Worm (Caenorhabditis elegans) whole organism, L4 larva: ENCODE measurements around the gene memi-2.

Experiments
- D1046.2 ChIP-seq: fragments of 200-800 bp; sonication (Bioruptor generic); IDR thresholded peaks from 2 replicates; pipeline ENCODE4 v1.3.6; 2022; ENCODE audit warnings: missing genetic modification characterization, missing compliant biosample characterization
- F37D6.2 ChIP-seq: sonication (generic microtip); optimal IDR thresholded peaks from 2 replicates; lab custom pipeline; 2016; ENCODE audit warnings: mild to moderate bottlenecking, missing genetic modification characterization, missing compliant biosample characterization
- T20F7.1 ChIP-seq: fragments of 200-800 bp; sonication (Bioruptor generic); optimal IDR thresholded peaks from 2 replicates; lab custom pipeline; 2018; ENCODE audit warnings: mild to moderate bottlenecking, missing genetic modification characterization, missing compliant biosample characterization
- Y75B8A.6 ChIP-seq: fragments of 200-800 bp; sonication (Bioruptor generic); IDR thresholded peaks from 2 replicates; pipeline ENCODE4 v1.3.6; 2022; ENCODE audit warnings: missing genetic modification reagents, missing genetic modification characterization, missing compliant biosample characterization
- aha-1 ChIP-seq: fragments of 150-350 bp; peaks from one replicate; lab custom pipeline; 2014; ENCODE audit warnings: missing biosample characterization, missing genetic modification characterization
- aly-2 ChIP-seq: sonication (generic microtip); optimal IDR thresholded peaks from 2 replicates; lab custom pipeline; 2018; ENCODE audit warnings: missing biosample characterization, missing genetic modification characterization
- ama-1 ChIP-seq: fragments of 150-350 bp; optimal IDR thresholded peaks from 2 replicates; lab custom pipeline; 2014; ENCODE audit warnings: inconsistent platforms, mixed read lengths
- arid-1 ChIP-seq: fragments of 200-800 bp; sonication (Bioruptor generic); conservative IDR thresholded peaks from 2 replicates; pipeline ENCODE4 v1.3.6; 2022; ENCODE audit warnings: missing genetic modification reagents, missing genetic modification characterization, missing compliant biosample characterization
- attf-4 ChIP-seq: sonication (generic microtip); optimal IDR thresholded peaks from 3 replicates; lab custom pipeline; 2017; ENCODE audit warnings: missing biosample characterization, missing genetic modification characterization
- ceh-32 ChIP-seq: sonication (generic microtip); optimal IDR thresholded peaks from 2 replicates; lab custom pipeline; 2016; ENCODE audit warnings: mild to moderate bottlenecking, missing genetic modification characterization, missing compliant biosample characterization; ENCODE audit not compliant: poor library complexity
- ceh-44 ChIP-seq: fragments of 200-800 bp; sonication (Bioruptor generic); IDR thresholded peaks from 2 replicates; pipeline ENCODE4 v1.3.6; 2022; ENCODE audit warnings: missing genetic modification reagents, missing genetic modification characterization, missing compliant biosample characterization
- ces-1 ChIP-seq: fragments of 150-350 bp; sonication (generic microtip); optimal IDR thresholded peaks from 4 replicates; lab custom pipeline; 2014; ENCODE audit warnings: missing biosample characterization, missing genetic modification reagents, missing genetic modification characterization
- ctbp-1 ChIP-seq: fragments of 200-800 bp; sonication (Bioruptor generic); IDR thresholded peaks from 2 replicates; pipeline ENCODE4 v1.3.6; 2022; ENCODE audit warnings: missing genetic modification reagents, missing genetic modification characterization, missing compliant biosample characterization
- daf-12 ChIP-seq: fragments of 150-350 bp; optimal IDR thresholded peaks from 2 replicates; lab custom pipeline; 2014; ENCODE audit warnings: missing biosample characterization, missing genetic modification reagents, missing genetic modification characterization
- daf-16 ChIP-seq, 3 experiments: sonication (generic microtip); optimal IDR thresholded peaks; 2 replicates each; lab custom pipeline; 2016 to 2017; ENCODE audit warnings: missing genetic modification characterization in 3 of 3, missing genetic modification reagents in 3 of 3, mild to moderate bottlenecking in 2 of 3, missing compliant biosample characterization in 2 of 3, missing biosample characterization in 1 of 3, moderate library complexity in 1 of 3
- daf-8 ChIP-seq: fragments of 200-800 bp; sonication (Bioruptor generic); IDR thresholded peaks from 2 replicates; pipeline ENCODE4 v1.3.6; 2022; ENCODE audit warnings: missing genetic modification characterization, missing compliant biosample characterization
- dmd-8 ChIP-seq: fragments of 200-800 bp; sonication (Bioruptor generic); IDR thresholded peaks from 2 replicates; pipeline ENCODE4 v1.3.6; 2022; ENCODE audit warnings: missing genetic modification characterization, missing compliant biosample characterization
- duxl-1 ChIP-seq: sonication (generic microtip); optimal IDR thresholded peaks from 2 replicates; lab custom pipeline; 2016; ENCODE audit warnings: mild to moderate bottlenecking, missing genetic modification characterization, moderate library complexity, missing compliant biosample characterization; ENCODE audit not compliant: poor library complexity
- egl-27 ChIP-seq: sonication (generic microtip); optimal IDR thresholded peaks from 3 replicates; lab custom pipeline; 2017; ENCODE audit warnings: missing biosample characterization, missing genetic modification reagents, missing genetic modification characterization
- fkh-10 ChIP-seq: fragments of 150-350 bp; optimal IDR thresholded peaks from 2 replicates; lab custom pipeline; 2014; ENCODE audit warnings: missing biosample characterization, missing genetic modification reagents, missing genetic modification characterization
- fos-1 ChIP-seq: fragments of 150-350 bp; optimal IDR thresholded peaks from 2 replicates; lab custom pipeline; 2014; ENCODE audit warnings: missing biosample characterization, missing genetic modification characterization
- hlh-11 ChIP-seq: fragments of 200-800 bp; sonication (Bioruptor generic); optimal IDR thresholded peaks from 2 replicates; lab custom pipeline; 2018; ENCODE audit warnings: mild to moderate bottlenecking, missing genetic modification characterization, missing compliant biosample characterization
- hlh-30 ChIP-seq: sonication (generic microtip); optimal IDR thresholded peaks from 2 replicates; lab custom pipeline; 2017; ENCODE audit warnings: antibody characterized with exemption, mild to moderate bottlenecking, missing genetic modification characterization, missing compliant biosample characterization; ENCODE audit not compliant: insufficient read depth
- jun-1 ChIP-seq: fragments of 150-350 bp; optimal IDR thresholded peaks from 2 replicates; lab custom pipeline; 2014; ENCODE audit warnings: missing biosample characterization, missing genetic modification reagents, missing genetic modification characterization
- lin-15B ChIP-seq: fragments of 150-350 bp; sonication (generic microtip); optimal IDR thresholded peaks from 3 replicates; lab custom pipeline; 2014; ENCODE audit warnings: missing biosample characterization, missing genetic modification characterization
- lin-39 ChIP-seq: fragments of 150-350 bp; optimal IDR thresholded peaks from 2 replicates; lab custom pipeline; 2014; ENCODE audit warnings: missing biosample characterization, missing genetic modification reagents, missing genetic modification characterization
- lir-3 ChIP-seq: sonication (generic microtip); optimal IDR thresholded peaks from 2 replicates; lab custom pipeline; 2016; ENCODE audit warnings: mild to moderate bottlenecking, missing genetic modification characterization, missing compliant biosample characterization
- lsy-2 ChIP-seq, 2 experiments: fragments of 150-350 bp in 1 of 2; sonication (generic microtip) in 1 of 2; optimal IDR thresholded peaks; 2 replicates each; lab custom pipeline; 2014 to 2017; ENCODE audit warnings: missing biosample characterization in 2 of 2, missing genetic modification characterization in 2 of 2
- mdl-1 ChIP-seq, 2 experiments: fragments of 150-350 bp in 1 of 2; sonication (generic microtip) in 1 of 2; optimal IDR thresholded peaks; 2 replicates each; lab custom pipeline; 2014 to 2017; ENCODE audit warnings: missing biosample characterization in 2 of 2, missing genetic modification characterization in 2 of 2
- mep-1 ChIP-seq: fragments of 150-350 bp; sonication (generic microtip); optimal IDR thresholded peaks from 3 replicates; lab custom pipeline; 2014; ENCODE audit warnings: missing biosample characterization, missing genetic modification characterization
- nhr-10 ChIP-seq: fragments of 150-350 bp; optimal IDR thresholded peaks from 2 replicates; lab custom pipeline; 2014; ENCODE audit warnings: missing biosample characterization, missing genetic modification characterization
- nhr-102 ChIP-seq: sonication (generic microtip); optimal IDR thresholded peaks from 2 replicates; lab custom pipeline; 2016; ENCODE audit warnings: mild to moderate bottlenecking, missing genetic modification characterization, moderate library complexity, missing compliant biosample characterization
- nhr-111 ChIP-seq: fragments of 200-800 bp; sonication (Bioruptor generic); optimal IDR thresholded peaks from 2 replicates; lab custom pipeline; 2018; ENCODE audit warnings: mild to moderate bottlenecking, missing genetic modification characterization, missing compliant biosample characterization
- nhr-25 ChIP-seq: sonication (generic microtip); optimal IDR thresholded peaks from 2 replicates; lab custom pipeline; 2017; ENCODE audit warnings: missing genetic modification characterization, mild to moderate bottlenecking, missing compliant biosample characterization, antibody characterized with exemption, moderate library complexity, borderline replicate concordance; ENCODE audit not compliant: insufficient read depth
- nhr-28 ChIP-seq: fragments of 150-350 bp; optimal IDR thresholded peaks from 2 replicates; lab custom pipeline; 2014; ENCODE audit warnings: missing biosample characterization, missing genetic modification characterization
- nhr-42 ChIP-seq: fragments of 200-800 bp; sonication (Bioruptor generic); IDR thresholded peaks from 2 replicates; pipeline ENCODE4 v1.3.6; 2022; ENCODE audit warnings: missing genetic modification characterization, missing compliant biosample characterization
- nhr-76 ChIP-seq: fragments of 150-350 bp; optimal IDR thresholded peaks from 2 replicates; lab custom pipeline; 2014; ENCODE audit warnings: missing biosample characterization, missing genetic modification characterization
- nhr-77 ChIP-seq: fragments of 150-350 bp; optimal IDR thresholded peaks from 2 replicates; lab custom pipeline; 2014; ENCODE audit warnings: missing biosample characterization, missing genetic modification characterization
- pha-4 ChIP-seq, 2 experiments: fragments of 150-350 bp in 1 of 2; fragments of 200-800 bp in 1 of 2; sonication (Bioruptor generic) in 1 of 2; IDR thresholded peaks in 1 of 2; optimal IDR thresholded peaks in 1 of 2; 2 replicates each; pipeline versions ENCODE4 v1.3.6 to Lab custom; 2014 to 2022; ENCODE audit warnings: missing genetic modification characterization in 2 of 2, missing genetic modification reagents in 2 of 2, missing biosample characterization in 1 of 2, missing compliant biosample characterization in 1 of 2
- php-3 ChIP-seq: fragments of 200-800 bp; sonication (Bioruptor generic); IDR thresholded peaks from 2 replicates; pipeline ENCODE4 v1.3.6; 2022; ENCODE audit warnings: missing genetic modification reagents, missing genetic modification characterization, missing compliant biosample characterization
- sdz-12 ChIP-seq: fragments of 200-800 bp; sonication (Bioruptor generic); optimal IDR thresholded peaks from 2 replicates; lab custom pipeline; 2018; ENCODE audit warnings: mild to moderate bottlenecking, missing genetic modification characterization, missing compliant biosample characterization
- snpc-1.2 ChIP-seq: fragments of 200-800 bp; sonication (Bioruptor generic); IDR thresholded peaks from 2 replicates; pipeline ENCODE4 v1.3.6; 2022; ENCODE audit warnings: missing genetic modification reagents, missing genetic modification characterization, missing compliant biosample characterization
- snpc-4 ChIP-seq: fragments of 150-350 bp; optimal IDR thresholded peaks from 2 replicates; lab custom pipeline; 2014; ENCODE audit warnings: missing biosample characterization, missing genetic modification characterization
- spr-1 ChIP-seq: sonication (generic microtip); optimal IDR thresholded peaks from 2 replicates; lab custom pipeline; 2016; ENCODE audit warnings: mild to moderate bottlenecking, missing genetic modification characterization, missing compliant biosample characterization
- spr-3 ChIP-seq: fragments of 200-800 bp; sonication (Bioruptor generic); optimal IDR thresholded peaks from 2 replicates; lab custom pipeline; 2018; ENCODE audit warnings: mild to moderate bottlenecking, missing genetic modification characterization, missing compliant biosample characterization
- tag-97 ChIP-seq: fragments of 200-800 bp; sonication (Bioruptor generic); IDR thresholded peaks from 2 replicates; pipeline ENCODE4 v1.3.6; 2022; ENCODE audit warnings: missing genetic modification characterization, missing compliant biosample characterization
- unc-130 ChIP-seq: sonication (generic microtip); optimal IDR thresholded peaks from 2 replicates; lab custom pipeline; 2016; ENCODE audit warnings: missing genetic modification reagents, missing genetic modification characterization, missing compliant biosample characterization
- vab-7 ChIP-seq: fragments of 200-800 bp; sonication (Bioruptor generic); IDR thresholded peaks from 2 replicates; pipeline ENCODE4 v1.3.6; 2022; ENCODE audit warnings: missing genetic modification reagents, missing genetic modification characterization, missing compliant biosample characterization
- zag-1 ChIP-seq: fragments of 150-350 bp; optimal IDR thresholded peaks from 2 replicates; lab custom pipeline; 2014; ENCODE audit warnings: missing biosample characterization, missing genetic modification characterization
- zip-2 ChIP-seq: fragments of 150-350 bp; optimal IDR thresholded peaks from 2 replicates; lab custom pipeline; 2014; ENCODE audit warnings: missing biosample characterization, missing genetic modification characterization
- ztf-7 ChIP-seq: fragments of 150-350 bp; optimal IDR thresholded peaks from 2 replicates; lab custom pipeline; 2014; ENCODE audit warnings: missing biosample characterization, missing genetic modification characterization

Gene memi-2

DNA sequence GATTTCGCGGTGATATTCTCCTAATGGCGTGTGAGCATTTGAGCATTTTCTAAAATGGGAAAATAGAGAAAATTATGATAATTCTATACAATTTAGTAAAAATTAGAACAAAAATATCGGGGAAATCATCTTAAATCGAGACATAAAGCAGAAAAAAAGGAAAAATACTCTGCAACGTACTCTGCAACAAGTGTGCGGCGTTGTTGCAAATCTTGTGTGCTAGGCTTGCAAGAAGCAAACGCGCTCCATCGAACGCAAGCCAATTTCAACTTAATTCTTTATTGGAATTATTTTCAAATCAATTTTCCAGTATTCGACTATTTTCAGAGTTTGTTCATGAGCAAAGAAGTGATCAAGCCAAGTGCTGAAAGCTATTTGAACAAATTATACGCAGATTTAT lies 14.3 kb downstream of the memi-2 start, which contains the start of the genes Y62E10A.20, Y62E10A.23 and mdt-9:
Y62E10A.20 (minus strand) TSS at position 49 of the 400 bp plus-strand sequence.
Y62E10A.23 (plus strand) TSS at position 282 of the 400 bp plus-strand sequence.
mdt-9 (plus strand) TSS at position 338 of the 400 bp plus-strand sequence.
- TF ChIP-seq nhr-111 (no peak), nhr-102 (tag; lab: Kevin White, UChicago) (peak; percentile 19), jun-1 (no peak), unc-130 (GFP tag; lab: Kevin White, UChicago) (peak; percentile 78), attf-4 (tag; lab: Kevin White, UChicago) (no peak), ctbp-1 (GFP tag; lab: Robert Waterston, UW) (peak; percentile 14; the same call in 1 of the 2 replicates), sdz-12 (GFP tag; lab: Kevin White, UChicago) (no peak), spr-3 (GFP tag; lab: Kevin White, UChicago) (no peak), mdl-1 (tag; optimal IDR thresholded peaks at IDR 0.05; lab: Kevin White, UChicago) (no peak), D1046.2 (GFP tag; lab: Robert Waterston, UW) (no peak), ceh-44 (GFP tag; lab: Robert Waterston, UW) (no peak), lsy-2 (tag; optimal IDR thresholded peaks at IDR 0.05; lab: Kevin White, UChicago) (peak in 1 of 2 experiments; percentile 89), snpc-4 (tag; lab: Kevin White, UChicago) (no peak), tag-97 (GFP tag; lab: Robert Waterston, UW) (no peak), arid-1 (GFP tag; lab: Robert Waterston, UW) (0 out of 2 replicates have a peak, but pooled peaks have one; percentile 48), ztf-7 (tag; lab: Kevin White, UChicago) (peak; percentile 65), pha-4 (GFP tag; IDR thresholded peaks at IDR 0.05; lab: Robert Waterston, UW) (no peak), pha-4 (tag; optimal IDR thresholded peaks at IDR 0.05; lab: Kevin White, UChicago) (peak; percentile 29), egl-27 (tag; lab: Kevin White, UChicago) (no peak), fos-1 (tag; lab: Kevin White, UChicago) (no peak), spr-1 (peak; percentile 0), php-3 (GFP tag; lab: Robert Waterston, UW) (no peak), F37D6.2 (tag; lab: Kevin White, UChicago) (peak; percentile 41), fkh-10 (GFP tag; lab: Kevin White, UChicago) (no peak), nhr-10 (no peak), ama-1 (lab: Kevin White, UChicago) (peak; percentile 20), vab-7 (GFP tag; lab: Robert Waterston, UW) (no peak), nhr-28 (tag; lab: Kevin White, UChicago) (peak; percentile 30), daf-8 (GFP tag; lab: Robert Waterston, UW) (no peak), ceh-32 (no peak), aha-1 (peak; percentile 96), aly-2 (no peak), nhr-42 (GFP tag; lab: Robert Waterston, UW) (no peak), ces-1 (GFP tag; lab: Kevin White, UChicago) (no peak), lir-3 (tag; lab: Kevin White, UChicago) (no peak), nhr-77 (tag; lab: Kevin White, UChicago) (peak; percentile 38), nhr-25 (tag; lab: Kevin White, UChicago) (no peak), daf-16 (GFP tag; optimal IDR thresholded peaks at IDR 0.05; lab: Kevin White, UChicago) (no peak), daf-16 (tag; optimal IDR thresholded peaks at IDR 0.05; lab: Kevin White, UChicago) (peak; percentile 31), snpc-1.2 (0 out of 2 replicates have a peak, but pooled peaks have one; percentile 67), hlh-30 (tag; lab: Kevin White, UChicago) (peak; percentile 45), daf-12 (tag; lab: Kevin White, UChicago) (no peak), T20F7.1 (GFP tag; lab: Kevin White, UChicago) (no peak), zag-1 (no peak), dmd-8 (GFP tag; lab: Robert Waterston, UW) (no peak), mep-1 (peak; percentile 86), duxl-1 (tag; lab: Kevin White, UChicago) (no peak), Y75B8A.6 (GFP tag; lab: Robert Waterston, UW) (no peak), zip-2 (no peak), lin-39 (tag; lab: Kevin White, UChicago) (no peak), lin-15B (tag; lab: Kevin White, UChicago) (peak; percentile 7), nhr-76 (tag; lab: Kevin White, UChicago) (no peak), hlh-11 (no peak)
